Worm (Caenorhabditis elegans) whole organism, L4 larva: ENCODE data around the gene C46C11.3.
A peak's percentile ranks its signal among the peaks of the same experiment; 100 is the strongest.

Experiments used
- F44E2.7 ChIP-seq: fragments of 200-800 bp; sonication (Bioruptor generic); IDR thresholded peaks from 2 replicates; pipeline ENCODE4 v2.1.2; 2022; ENCODE audit warnings: missing genetic modification characterization, missing compliant biosample characterization
- F49E8.2 ChIP-seq: sonication (generic microtip); optimal IDR thresholded peaks from 2 replicates; lab custom pipeline; 2016; ENCODE audit warnings: missing compliant biosample characterization, mild to moderate bottlenecking, missing genetic modification characterization, borderline replicate concordance
- T20F7.1 ChIP-seq: fragments of 200-800 bp; sonication (Bioruptor generic); optimal IDR thresholded peaks from 2 replicates; lab custom pipeline; 2018; ENCODE audit warnings: mild to moderate bottlenecking, missing genetic modification characterization, missing compliant biosample characterization
- Y105C5A.15 ChIP-seq: fragments of 200-800 bp; sonication (Bioruptor generic); IDR thresholded peaks from 2 replicates; pipeline ENCODE4 v1.3.6; 2022; ENCODE audit warnings: missing genetic modification characterization, missing compliant biosample characterization
- aly-2 ChIP-seq: sonication (generic microtip); optimal IDR thresholded peaks from 2 replicates; lab custom pipeline; 2018; ENCODE audit warnings: missing biosample characterization, missing genetic modification characterization
- arid-1 ChIP-seq: fragments of 200-800 bp; sonication (Bioruptor generic); conservative IDR thresholded peaks from 2 replicates; pipeline ENCODE4 v1.3.6; 2022; ENCODE audit warnings: missing genetic modification reagents, missing genetic modification characterization, missing compliant biosample characterization
- daf-16 ChIP-seq, 3 experiments: sonication (generic microtip); optimal IDR thresholded peaks; 2 replicates each; lab custom pipeline; 2016 to 2017; ENCODE audit warnings: missing genetic modification characterization in 3 of 3, missing genetic modification reagents in 3 of 3, mild to moderate bottlenecking in 2 of 3, missing compliant biosample characterization in 2 of 3, missing biosample characterization in 1 of 3, moderate library complexity in 1 of 3
- dmd-8 ChIP-seq: fragments of 200-800 bp; sonication (Bioruptor generic); IDR thresholded peaks from 2 replicates; pipeline ENCODE4 v1.3.6; 2022; ENCODE audit warnings: missing genetic modification characterization, missing compliant biosample characterization
- dve-1 ChIP-seq: sonication (generic microtip); optimal IDR thresholded peaks from 2 replicates; lab custom pipeline; 2017; ENCODE audit warnings: antibody characterized with exemption, mild to moderate bottlenecking, missing genetic modification characterization, missing compliant biosample characterization; ENCODE audit not compliant: insufficient read depth
- egl-27 ChIP-seq: sonication (generic microtip); optimal IDR thresholded peaks from 3 replicates; lab custom pipeline; 2017; ENCODE audit warnings: missing biosample characterization, missing genetic modification reagents, missing genetic modification characterization
- hlh-11 ChIP-seq: fragments of 200-800 bp; sonication (Bioruptor generic); optimal IDR thresholded peaks from 2 replicates; lab custom pipeline; 2018; ENCODE audit warnings: mild to moderate bottlenecking, missing genetic modification characterization, missing compliant biosample characterization
- hlh-30 ChIP-seq: sonication (generic microtip); optimal IDR thresholded peaks from 2 replicates; lab custom pipeline; 2017; ENCODE audit warnings: antibody characterized with exemption, mild to moderate bottlenecking, missing genetic modification characterization, missing compliant biosample characterization; ENCODE audit not compliant: insufficient read depth
- jun-1 ChIP-seq: fragments of 150-350 bp; optimal IDR thresholded peaks from 2 replicates; lab custom pipeline; 2014; ENCODE audit warnings: missing biosample characterization, missing genetic modification reagents, missing genetic modification characterization
- lin-15B ChIP-seq: fragments of 150-350 bp; sonication (generic microtip); optimal IDR thresholded peaks from 3 replicates; lab custom pipeline; 2014; ENCODE audit warnings: missing biosample characterization, missing genetic modification characterization
- lir-3 ChIP-seq: sonication (generic microtip); optimal IDR thresholded peaks from 2 replicates; lab custom pipeline; 2016; ENCODE audit warnings: mild to moderate bottlenecking, missing genetic modification characterization, missing compliant biosample characterization
- mdl-1 ChIP-seq, 2 experiments: fragments of 150-350 bp in 1 of 2; sonication (generic microtip) in 1 of 2; optimal IDR thresholded peaks; 2 replicates each; lab custom pipeline; 2014 to 2017; ENCODE audit warnings: missing biosample characterization in 2 of 2, missing genetic modification characterization in 2 of 2
- mdt-29 ChIP-seq: fragments of 200-800 bp; sonication (Bioruptor generic); IDR thresholded peaks from 2 replicates; pipeline ENCODE4 v1.3.6; 2022; ENCODE audit warnings: missing genetic modification reagents, missing genetic modification characterization, missing compliant biosample characterization
- mep-1 ChIP-seq: fragments of 150-350 bp; sonication (generic microtip); optimal IDR thresholded peaks from 3 replicates; lab custom pipeline; 2014; ENCODE audit warnings: missing biosample characterization, missing genetic modification characterization
- mes-2 ChIP-seq: sonication (generic microtip); optimal IDR thresholded peaks from 2 replicates; lab custom pipeline; 2016; ENCODE audit warnings: missing genotype, mild to moderate bottlenecking, missing genetic modification characterization, missing compliant biosample characterization; ENCODE audit not compliant: poor library complexity, severe bottlenecking
- nhr-102 ChIP-seq: sonication (generic microtip); optimal IDR thresholded peaks from 2 replicates; lab custom pipeline; 2016; ENCODE audit warnings: mild to moderate bottlenecking, missing genetic modification characterization, moderate library complexity, missing compliant biosample characterization
- nhr-28 ChIP-seq: fragments of 150-350 bp; optimal IDR thresholded peaks from 2 replicates; lab custom pipeline; 2014; ENCODE audit warnings: missing biosample characterization, missing genetic modification characterization
- nhr-42 ChIP-seq: fragments of 200-800 bp; sonication (Bioruptor generic); IDR thresholded peaks from 2 replicates; pipeline ENCODE4 v1.3.6; 2022; ENCODE audit warnings: missing genetic modification characterization, missing compliant biosample characterization
- nhr-48 ChIP-seq: sonication (generic microtip); optimal IDR thresholded peaks from 2 replicates; lab custom pipeline; 2016; ENCODE audit warnings: mild to moderate bottlenecking, missing genetic modification characterization, missing compliant biosample characterization
- nhr-76 ChIP-seq: fragments of 150-350 bp; optimal IDR thresholded peaks from 2 replicates; lab custom pipeline; 2014; ENCODE audit warnings: missing biosample characterization, missing genetic modification characterization
- nhr-77 ChIP-seq: fragments of 150-350 bp; optimal IDR thresholded peaks from 2 replicates; lab custom pipeline; 2014; ENCODE audit warnings: missing biosample characterization, missing genetic modification characterization
- php-3 ChIP-seq: fragments of 200-800 bp; sonication (Bioruptor generic); IDR thresholded peaks from 2 replicates; pipeline ENCODE4 v1.3.6; 2022; ENCODE audit warnings: missing genetic modification reagents, missing genetic modification characterization, missing compliant biosample characterization
- sdz-12 ChIP-seq: fragments of 200-800 bp; sonication (Bioruptor generic); optimal IDR thresholded peaks from 2 replicates; lab custom pipeline; 2018; ENCODE audit warnings: mild to moderate bottlenecking, missing genetic modification characterization, missing compliant biosample characterization
- skn-1 ChIP-seq: fragments of 150-350 bp; optimal IDR thresholded peaks from 2 replicates; lab custom pipeline; 2014; ENCODE audit warnings: missing biosample characterization, missing genetic modification characterization
- spr-1 ChIP-seq: sonication (generic microtip); optimal IDR thresholded peaks from 2 replicates; lab custom pipeline; 2016; ENCODE audit warnings: mild to moderate bottlenecking, missing genetic modification characterization, missing compliant biosample characterization
- spr-3 ChIP-seq: fragments of 200-800 bp; sonication (Bioruptor generic); optimal IDR thresholded peaks from 2 replicates; lab custom pipeline; 2018; ENCODE audit warnings: mild to moderate bottlenecking, missing genetic modification characterization, missing compliant biosample characterization
- tag-97 ChIP-seq: fragments of 200-800 bp; sonication (Bioruptor generic); IDR thresholded peaks from 2 replicates; pipeline ENCODE4 v1.3.6; 2022; ENCODE audit warnings: missing genetic modification characterization, missing compliant biosample characterization
- unc-62 ChIP-seq, 3 experiments: fragments of 150-350 bp in 1 of 3; sonication (generic microtip); optimal IDR thresholded peaks in 2 of 3; peaks in 1 of 3; 1 replicate in 1 of 3; 2 replicates in 2 of 3; lab custom pipeline; 2014 to 2017; ENCODE audit warnings: missing biosample characterization in 3 of 3, missing genetic modification characterization in 3 of 3, missing genetic modification reagents in 3 of 3, missing genotype in 1 of 3
- zfp-3 ChIP-seq: fragments of 200-800 bp; sonication (Bioruptor generic); conservative IDR thresholded peaks from 2 replicates; pipeline ENCODE4 v1.3.6; 2022; ENCODE audit warnings: missing genetic modification reagents, missing genetic modification characterization, missing compliant biosample characterization
- zip-11 ChIP-seq: fragments of 200-800 bp; sonication (Bioruptor generic); IDR thresholded peaks from 2 replicates; pipeline ENCODE4 v1.3.6; 2022; ENCODE audit warnings: missing genetic modification characterization, missing compliant biosample characterization
- ztf-7 ChIP-seq: fragments of 150-350 bp; optimal IDR thresholded peaks from 2 replicates; lab custom pipeline; 2014; ENCODE audit warnings: missing biosample characterization, missing genetic modification characterization

C46C11.3 gene

ce11 chrX:4662293-4662825 is 40.2 kb downstream of the C46C11.3 start (continued):
- TF ChIP-seq sdz-12 (GFP tag; lab: Kevin White, UChicago) (no peak), zip-11 (GFP tag; lab: Robert Waterston, UW) (no peak), lir-3 (tag; lab: Kevin White, UChicago) (no peak), nhr-77 (peak; percentile 49), F49E8.2 (no peak)

- TF ChIP-seq F44E2.7: no peak
- TF ChIP-seq nhr-42 (GFP tag; lab: Robert Waterston, UW): no peak
- no peak for TF ChIP-seq daf-16 (GFP tag; optimal IDR thresholded peaks at IDR 0.05; lab: Kevin White, UChicago)
- peak; percentile 44 for TF ChIP-seq daf-16 (tag; optimal IDR thresholded peaks at IDR 0.05; lab: Kevin White, UChicago)
- TF ChIP-seq unc-62 (GFP tag; optimal IDR thresholded peaks at IDR 0.05 in 1 of 2; lab: Kevin White, UChicago): peak in 1 of 2 experiments; percentile 17
- no peak for TF ChIP-seq unc-62 (tag; optimal IDR thresholded peaks at IDR 0.05; lab: Kevin White, UChicago)
- TF ChIP-seq arid-1: no peak
- TF ChIP-seq mdl-1 (tag; optimal IDR thresholded peaks at IDR 0.05; lab: Kevin White, UChicago): peak in 1 of 2 experiments; percentile 31
- no peak for TF ChIP-seq zfp-3
- TF ChIP-seq tag-97: no peak
- TF ChIP-seq mdt-29 (GFP tag; lab: Robert Waterston, UW): no peak
- peak; percentile 38 for TF ChIP-seq dve-1
- no peak for TF ChIP-seq Y105C5A.15 (GFP tag; lab: Robert Waterston, UW)
- TF ChIP-seq php-3: no peak
- peak; percentile 47 for TF ChIP-seq nhr-28 (tag; lab: Kevin White, UChicago)
- no peak for TF ChIP-seq spr-1 (tag; lab: Kevin White, UChicago)
- no peak for TF ChIP-seq egl-27 (tag; lab: Kevin White, UChicago)
- TF ChIP-seq T20F7.1 (GFP tag; lab: Kevin White, UChicago): no peak
- no peak for TF ChIP-seq jun-1
- TF ChIP-seq hlh-30 (tag; lab: Kevin White, UChicago): no peak
- no peak for TF ChIP-seq lin-15B
These were observed 41.0 kb downstream of the C46C11.3 start for ce11 chrX:4662964-4663684.

ce11 chrX:4664649-4665048 is 42.5 kb downstream of the C46C11.3 start:
- TF ChIP-seq ztf-7 (tag; lab: Kevin White, UChicago) (no peak), nhr-76 (tag; lab: Kevin White, UChicago) (no peak), mep-1 (no peak), skn-1 (tag; lab: Kevin White, UChicago) (no peak), nhr-48 (tag; lab: Kevin White, UChicago) (peak; percentile 50), nhr-28 (tag; lab: Kevin White, UChicago) (peak; percentile 41), unc-62 (GFP tag; optimal IDR thresholded peaks at IDR 0.05 in 1 of 2; lab: Kevin White, UChicago) (peak in 1 of 2 experiments; percentile 77), unc-62 (tag; optimal IDR thresholded peaks at IDR 0.05; lab: Kevin White, UChicago) (no peak), hlh-11 (peak; percentile 13), dmd-8 (no peak), spr-3 (GFP tag; lab: Kevin White, UChicago) (no peak), lir-3 (tag; lab: Kevin White, UChicago) (no peak)

- TF ChIP-seq F44E2.7: no peak
- no peak for TF ChIP-seq nhr-102 (tag; lab: Kevin White, UChicago)
- peak; percentile 21 for TF ChIP-seq mes-2 (tag; lab: Kevin White, UChicago)
- TF ChIP-seq zfp-3: no peak
- no peak for TF ChIP-seq aly-2 (tag; lab: Kevin White, UChicago)
These were observed 45.7 kb downstream of the C46C11.3 start, which contains the start of gene mfsd-12 for ce11 chrX:4667788-4668187. TSS of gene mfsd-12 (plus strand) at chrX:4668088.
